Worm (Caenorhabditis elegans): Measurements from ENCODE around the gene txt-13.

The txt-13 gene

ce11 chrII:10537988-10538387 is 32.4 kb upstream of the txt-13 start (continued):
- TF ChIP-seq dpl-1 (GFP tag; optimal IDR thresholded peaks at IDR 0.05): peak; percentile 42 to 73 (median 52)
- TF ChIP-seq nhr-11 (tag; optimal IDR thresholded peaks at IDR 0.05): peak; percentile 55
- TF ChIP-seq ceh-90 (tag; optimal IDR thresholded peaks at IDR 0.05): peak; percentile 89
- TF ChIP-seq hpl-2 (GFP tag; optimal IDR thresholded peaks at IDR 0.05): no peak
- peak; percentile 78 for TF ChIP-seq nhr-19 (GFP tag; conservative IDR thresholded peaks at IDR 0.05)
- peak; percentile 71 for TF ChIP-seq lin-14 (GFP tag; optimal IDR thresholded peaks at IDR 0.05)
- peak; percentile 88 for TF ChIP-seq tbx-2 (tag; optimal IDR thresholded peaks at IDR 0.05)
- no peak for TF ChIP-seq lin-15B (tag; optimal IDR thresholded peaks at IDR 0.05)
- peak; percentile 10 for TF ChIP-seq nhr-77 (tag; optimal IDR thresholded peaks at IDR 0.05)
- TF ChIP-seq lsy-2 (tag; optimal IDR thresholded peaks at IDR 0.05): peak; percentile 69 to 80
- TF ChIP-seq nhr-90 (tag; optimal IDR thresholded peaks at IDR 0.05; ENCODE audit: poor library complexity): peak; percentile 91
- peak; percentile 82 for TF ChIP-seq sox-4 (tag; optimal IDR thresholded peaks at IDR 0.05)
- peak; percentile 85 for TF ChIP-seq pax-3 (tag; optimal IDR thresholded peaks at IDR 0.05)
- peak; percentile 25; the same call in 1 of the 2 replicates for TF ChIP-seq isw-1 (GFP tag; IDR thresholded peaks at IDR 0.05)
- peak; percentile 97 for TF ChIP-seq fkh-4 (tag; optimal IDR thresholded peaks at IDR 0.05; ENCODE audit: borderline replicate concordance)
- TF ChIP-seq nhr-84 (tag; optimal IDR thresholded peaks at IDR 0.05): no peak
- TF ChIP-seq ztf-11 (tag; optimal IDR thresholded peaks at IDR 0.05): peak in 1 of 2 experiments; percentile 94
- peak; percentile 70 for TF ChIP-seq hlh-4 (tag; optimal IDR thresholded peaks at IDR 0.05)
- TF ChIP-seq ama-1 (optimal IDR thresholded peaks at IDR 0.05): no peak
- no peak for TF ChIP-seq aly-2 (tag; optimal IDR thresholded peaks at IDR 0.05)
- peak; percentile 84 for TF ChIP-seq snu-23 (GFP tag; optimal IDR thresholded peaks at IDR 0.05)
- TF ChIP-seq nhr-71 (tag; optimal IDR thresholded peaks at IDR 0.05): peak; percentile 87
- no peak for TF ChIP-seq tlp-1 (tag; optimal IDR thresholded peaks at IDR 0.05)
- TF ChIP-seq C34B4.2 (tag; optimal IDR thresholded peaks at IDR 0.05): no peak
- peak; percentile 40 for TF ChIP-seq zip-4 (GFP tag; optimal IDR thresholded peaks at IDR 0.05)
- TF ChIP-seq sptf-1 (tag; optimal IDR thresholded peaks at IDR 0.05): no peak
- no peak for TF ChIP-seq unc-130 (tag; optimal IDR thresholded peaks at IDR 0.05)
- no peak for TF ChIP-seq ceh-88 (GFP tag; IDR thresholded peaks at IDR 0.05)
- TF ChIP-seq lin-39 (tag; optimal IDR thresholded peaks at IDR 0.05): peak; percentile 55
- no peak for TF ChIP-seq unc-30 (tag; optimal IDR thresholded peaks at IDR 0.05)
- TF ChIP-seq skn-1 (tag; optimal IDR thresholded peaks at IDR 0.05): peak; percentile 63
- no peak for TF ChIP-seq nhr-237 (tag; optimal IDR thresholded peaks at IDR 0.05)
- no peak for TF ChIP-seq aha-1 (tag; optimal IDR thresholded peaks at IDR 0.05)
- TF ChIP-seq rnt-1 (tag; optimal IDR thresholded peaks at IDR 0.05): peak; percentile 97
- TF ChIP-seq fkh-10 (GFP tag; optimal IDR thresholded peaks at IDR 0.05): no peak

ce11 chrII:10539232-10539631 is 31.2 kb upstream of the txt-13 start, which contains the start of gene R166.3:
Gene R166.3, minus strand, starts transcription at chrII:10539332.
- TF ChIP-seq ces-1 (GFP tag; optimal IDR thresholded peaks at IDR 0.05) (no peak), efl-1 (optimal IDR thresholded peaks at IDR 0.05) (no peak), efl-1 (GFP tag; optimal IDR thresholded peaks at IDR 0.05 in 1 of 2) (peak in 1 of 2 experiments; percentile 53), rnt-1 (tag; optimal IDR thresholded peaks at IDR 0.05) (no peak), fkh-10 (GFP tag; optimal IDR thresholded peaks at IDR 0.05) (no peak), ceh-82 (tag; optimal IDR thresholded peaks at IDR 0.05) (no peak), nhr-12 (tag; optimal IDR thresholded peaks at IDR 0.05) (no peak), lin-15B (tag; optimal IDR thresholded peaks at IDR 0.05) (no peak), F16B12.6 (tag; optimal IDR thresholded peaks at IDR 0.05) (no peak)

- TF ChIP-seq grh-1 (GFP tag; IDR thresholded peaks at IDR 0.05): peak; percentile 74
- TF ChIP-seq fkh-10 (GFP tag; optimal IDR thresholded peaks at IDR 0.05): no peak
- TF ChIP-seq vab-15 (tag; optimal IDR thresholded peaks at IDR 0.05): no peak
- peak; percentile 46 for TF ChIP-seq fkh-8 (tag; optimal IDR thresholded peaks at IDR 0.05)
- TF ChIP-seq nhr-237 (tag; optimal IDR thresholded peaks at IDR 0.05): no peak
- no peak for TF ChIP-seq sup-37 (GFP tag; optimal IDR thresholded peaks at IDR 0.05)
- peak in 1 of 2 experiments; percentile 62 for TF ChIP-seq ztf-11 (tag; optimal IDR thresholded peaks at IDR 0.05)
- TF ChIP-seq tbx-2 (tag; optimal IDR thresholded peaks at IDR 0.05): peak; percentile 78
- peak; percentile 52 for TF ChIP-seq pax-3 (tag; optimal IDR thresholded peaks at IDR 0.05)
- TF ChIP-seq Y116A8C.19 (tag; optimal IDR thresholded peaks at IDR 0.05; ENCODE audit: borderline replicate concordance): no peak
- TF ChIP-seq zip-4 (GFP tag; optimal IDR thresholded peaks at IDR 0.05): no peak
- TF ChIP-seq nhr-90 (tag; optimal IDR thresholded peaks at IDR 0.05; ENCODE audit: poor library complexity): peak; percentile 88
- peak; percentile 64 for TF ChIP-seq blmp-1 (tag; optimal IDR thresholded peaks at IDR 0.05)
- peak; percentile 98 for TF ChIP-seq ama-1 (optimal IDR thresholded peaks at IDR 0.05)
- TF ChIP-seq rnt-1 (tag; optimal IDR thresholded peaks at IDR 0.05): peak; percentile 81
- peak in 2 of 3 experiments; percentile 27 to 67 for TF ChIP-seq ceh-82 (tag; optimal IDR thresholded peaks at IDR 0.05)
- TF ChIP-seq efl-3 (GFP tag; optimal IDR thresholded peaks at IDR 0.05): no peak
- peak; percentile 4 for TF ChIP-seq fkh-4 (tag; optimal IDR thresholded peaks at IDR 0.05; ENCODE audit: borderline replicate concordance)
- peak; percentile 45; the same call in 1 of the 2 replicates for TF ChIP-seq isw-1 (GFP tag; IDR thresholded peaks at IDR 0.05)
- TF ChIP-seq nhr-76 (tag; optimal IDR thresholded peaks at IDR 0.05): no peak
- peak; percentile 64 to 76 for TF ChIP-seq efl-1 (optimal IDR thresholded peaks at IDR 0.05)
- peak; percentile 70 to 98 for TF ChIP-seq efl-1 (GFP tag; optimal IDR thresholded peaks at IDR 0.05 in 1 of 2)
These were observed 28.4 kb upstream of the txt-13 start, which contains the start of gene pro-1 for ce11 chrII:10541923-10542486. Gene pro-1, minus strand, starts transcription at chrII:10541996.
